Fruit fly (Drosophila melanogaster): ENCODE results near the gene msl-1.
A peak's percentile ranks its signal among the peaks of the same experiment; 100 is the strongest.

Gene msl-1

dm6 chr2L:18705617-18706046 lies 17.0 kb upstream of the msl-1 start, which contains the start of gene Jwa (continued):
- TF ChIP-seq Vsx1 (GFP tag; optimal IDR thresholded peaks at IDR 0.05) (peak; percentile 81), CG15696 (tag; optimal IDR thresholded peaks at IDR 0.05) (peak; percentile 84), prd (optimal IDR thresholded peaks at IDR 0.05) (no peak), prd (GFP tag; IDR thresholded peaks at IDR 0.05) (peak; percentile 95), CG9437 (GFP tag; optimal IDR thresholded peaks at IDR 0.05) (peak; percentile 84), H15 (GFP tag; IDR thresholded peaks at IDR 0.05) (peak; percentile 88), da (GFP tag; optimal IDR thresholded peaks at IDR 0.05) (peak; percentile 58), CG15073 (GFP tag; optimal IDR thresholded peaks at IDR 0.05) (peak; percentile 80), Rx (GFP tag; IDR thresholded peaks at IDR 0.05) (peak; percentile 81), ap (GFP tag; IDR thresholded peaks at IDR 0.05) (peak; percentile 94), tup (GFP tag; optimal IDR thresholded peaks at IDR 0.05) (peak; percentile 67), CG17568 (GFP tag; optimal IDR thresholded peaks at IDR 0.05) (peak; percentile 91), NC2β (GFP tag; optimal IDR thresholded peaks at IDR 0.05) (peak; percentile 96), lmd (GFP tag; IDR thresholded peaks at IDR 0.05) (peak; percentile 91), kay (GFP tag; optimal IDR thresholded peaks at IDR 0.05) (peak; percentile 89), psq (GFP tag; optimal IDR thresholded peaks at IDR 0.05) (peak; percentile 84), pfk (GFP tag; optimal IDR thresholded peaks at IDR 0.05) (no peak), CG6813 (GFP tag; optimal IDR thresholded peaks at IDR 0.05) (no peak), trem (tag; optimal IDR thresholded peaks at IDR 0.05) (peak; percentile 79), CG17186 (GFP tag; optimal IDR thresholded peaks at IDR 0.05) (peak; percentile 36), row (GFP tag; IDR thresholded peaks at IDR 0.05) (peak; percentile 99), fd102C (GFP tag; optimal IDR thresholded peaks at IDR 0.05) (peak; percentile 61), D (optimal IDR thresholded peaks at IDR 0.05) (no peak), D (GFP tag; optimal IDR thresholded peaks at IDR 0.05) (peak; percentile 80), slp2 (GFP tag; optimal IDR thresholded peaks at IDR 0.05) (peak; percentile 92), CG4360 (GFP tag; IDR thresholded peaks at IDR 0.05) (no peak; the same call in 1 of the 2 replicates), CG1529 (GFP tag; optimal IDR thresholded peaks at IDR 0.05) (peak; percentile 90), so (GFP tag; IDR thresholded peaks at IDR 0.05) (peak; percentile 84; the same call in 2 of the 3 replicates), gcm2 (GFP tag; optimal IDR thresholded peaks at IDR 0.05) (peak; percentile 87), Sry-δ (GFP tag; optimal IDR thresholded peaks at IDR 0.05) (peak; percentile 95), CG9797 (GFP tag; optimal IDR thresholded peaks at IDR 0.05) (peak; percentile 12), gem (tag; optimal IDR thresholded peaks at IDR 0.05) (peak; percentile 98), CG4854 (GFP tag; optimal IDR thresholded peaks at IDR 0.05) (peak; percentile 80), eyg (GFP tag; optimal IDR thresholded peaks at IDR 0.05) (peak; percentile 73), sr (GFP tag; IDR thresholded peaks at IDR 0.05) (peak; percentile 76; the same call in 2 of the 3 replicates), ewg (GFP tag; optimal IDR thresholded peaks at IDR 0.05) (peak; percentile 84), Atf3 (GFP tag; optimal IDR thresholded peaks at IDR 0.05) (peak; percentile 92), Ravus (GFP tag; IDR thresholded peaks at IDR 0.05) (peak; percentile 53), CG14860 (GFP tag; IDR thresholded peaks at IDR 0.05; ENCODE audit: partially characterized antibody) (peak; percentile 100), CG3838 (GFP tag; optimal IDR thresholded peaks at IDR 0.05) (peak; percentile 84), CG31441 (GFP tag; IDR thresholded peaks at IDR 0.05) (peak; percentile 75), CG11696 (GFP tag; IDR thresholded peaks at IDR 0.05) (no peak), CG32772 (GFP tag; IDR thresholded peaks at IDR 0.05) (peak; percentile 88), CG7839 (tag; optimal IDR thresholded peaks at IDR 0.05) (peak; percentile 89), Med (GFP tag) (peak; percentile 98), Six4 (GFP tag; optimal IDR thresholded peaks at IDR 0.05) (peak; percentile 89), CG12391 (tag; optimal IDR thresholded peaks at IDR 0.05) (peak; percentile 98), CG15011 (GFP tag; optimal IDR thresholded peaks at IDR 0.05) (no peak), CG13123 (GFP tag; optimal IDR thresholded peaks at IDR 0.05) (peak; percentile 86), Tbp (GFP tag; optimal IDR thresholded peaks at IDR 0.05) (no peak), B-H2 (GFP tag; optimal IDR thresholded peaks at IDR 0.05) (peak; percentile 94), ro (GFP tag; IDR thresholded peaks at IDR 0.05) (peak; percentile 70)
